Worm (Caenorhabditis elegans): ENCODE data around the gene nsph-1.1.

DNA sequence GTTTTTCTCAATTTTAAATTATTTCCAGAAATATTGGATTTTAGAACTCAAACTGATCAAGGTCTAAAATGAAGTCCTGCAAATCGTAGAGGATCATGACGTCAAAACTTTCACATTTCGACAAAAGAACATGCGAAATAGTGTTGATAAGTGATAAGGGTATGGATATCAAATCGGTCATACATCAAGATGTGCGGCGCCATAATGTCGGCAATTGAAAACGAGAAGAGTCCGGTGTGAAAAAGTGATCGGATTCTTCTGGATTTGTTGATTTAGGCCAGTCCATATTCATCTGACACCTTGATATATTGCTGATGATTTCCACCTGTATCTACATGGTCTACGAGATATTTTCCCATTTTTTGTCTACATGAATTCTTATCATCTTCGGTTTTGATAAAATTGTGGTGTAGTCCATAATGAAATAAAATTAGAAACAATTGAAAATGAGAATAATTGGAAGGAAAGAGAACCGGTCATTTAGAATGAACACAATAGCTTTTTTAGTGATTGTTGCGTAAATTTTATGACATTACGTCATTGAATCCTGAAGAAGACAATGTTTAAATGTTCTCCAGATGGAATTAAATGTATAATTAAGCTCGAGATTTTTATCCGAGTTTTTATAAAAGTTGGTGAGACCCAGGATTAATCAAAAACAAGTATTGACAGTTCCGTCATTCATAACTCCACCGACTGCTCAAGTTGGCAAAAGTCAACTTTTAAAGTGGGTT lies 35.4 kb upstream of the nsph-1.1 start:
- TF ChIP-seq ama-1 (optimal IDR thresholded peaks at IDR 0.05) (no peak), flt-1 (GFP tag; IDR thresholded peaks at IDR 0.05) (no peak), B0310.2 (tag; optimal IDR thresholded peaks at IDR 0.05) (no peak), F13C5.2 (tag; optimal IDR thresholded peaks at IDR 0.05) (no peak), tbx-37 (GFP tag; conservative IDR thresholded peaks at IDR 0.05) (no peak), scrt-1 (GFP tag; IDR thresholded peaks at IDR 0.05) (no peak), hmbx-1 (tag; optimal IDR thresholded peaks at IDR 0.05) (no peak), tra-4 (tag; optimal IDR thresholded peaks at IDR 0.05) (no peak), aly-1 (tag; optimal IDR thresholded peaks at IDR 0.05) (no peak)

All from whole organism, early embryonic.